Worm (Caenorhabditis elegans) whole organism, midembryonic: ENCODE results near the gene F47E1.4.

Experiments
- flt-1 ChIP-seq: fragments of 200-800 bp; sonication (Bioruptor generic); IDR thresholded peaks from 2 replicates; pipeline ENCODE4 v1.3.6; 2022; ENCODE audit warnings: missing genetic modification characterization, missing compliant biosample characterization
- med-1 ChIP-seq: sonication (generic microtip); optimal IDR thresholded peaks from 2 replicates; lab custom pipeline; 2017; ENCODE audit warnings: missing genetic modification characterization, mild to moderate bottlenecking, missing compliant biosample characterization, antibody characterized with exemption, missing genetic modification reagents; ENCODE audit not compliant: insufficient read depth
- ref-1 ChIP-seq: fragments of 200-800 bp; sonication (Bioruptor generic); conservative IDR thresholded peaks from 2 replicates; pipeline ENCODE4 v1.3.6; 2022; ENCODE audit warnings: missing genetic modification reagents, missing genetic modification characterization, missing compliant biosample characterization
- tab-1 ChIP-seq: fragments of 200-800 bp; sonication (Bioruptor generic); IDR thresholded peaks from 2 replicates; pipeline ENCODE4 v1.3.6; 2022; ENCODE audit warnings: missing genetic modification characterization, missing compliant biosample characterization
- ztf-23 ChIP-seq: fragments of 200-800 bp; sonication (Bioruptor generic); IDR thresholded peaks from 2 replicates; pipeline ENCODE4 v1.3.6; 2022; ENCODE audit warnings: missing genetic modification reagents, missing genetic modification characterization, missing compliant biosample characterization
- ztf-29 ChIP-seq: fragments of 200-800 bp; sonication (Bioruptor generic); IDR thresholded peaks from 2 replicates; pipeline ENCODE4 v1.3.6; 2022; ENCODE audit warnings: missing genetic modification reagents, missing genetic modification characterization, missing compliant biosample characterization

ce11 chrX:9057352-9057751 lies 5.3 kb upstream of the F47E1.4 start, which contains the start of gene F47E1.2:
- TF ChIP-seq ztf-23 (GFP tag; lab: Robert Waterston, UW), result no peak
- TF ChIP-seq med-1, result no peak
- TF ChIP-seq flt-1 (GFP tag; lab: Robert Waterston, UW), result no peak
- TF ChIP-seq tab-1 (GFP tag; lab: Robert Waterston, UW), result no peak
- no peak for TF ChIP-seq ref-1 (GFP tag; lab: Robert Waterston, UW)
- TF ChIP-seq ztf-29 (GFP tag; lab: Robert Waterston, UW), result no peak
